Worm (Caenorhabditis elegans): ENCODE results near the gene cav-1.

DNA sequence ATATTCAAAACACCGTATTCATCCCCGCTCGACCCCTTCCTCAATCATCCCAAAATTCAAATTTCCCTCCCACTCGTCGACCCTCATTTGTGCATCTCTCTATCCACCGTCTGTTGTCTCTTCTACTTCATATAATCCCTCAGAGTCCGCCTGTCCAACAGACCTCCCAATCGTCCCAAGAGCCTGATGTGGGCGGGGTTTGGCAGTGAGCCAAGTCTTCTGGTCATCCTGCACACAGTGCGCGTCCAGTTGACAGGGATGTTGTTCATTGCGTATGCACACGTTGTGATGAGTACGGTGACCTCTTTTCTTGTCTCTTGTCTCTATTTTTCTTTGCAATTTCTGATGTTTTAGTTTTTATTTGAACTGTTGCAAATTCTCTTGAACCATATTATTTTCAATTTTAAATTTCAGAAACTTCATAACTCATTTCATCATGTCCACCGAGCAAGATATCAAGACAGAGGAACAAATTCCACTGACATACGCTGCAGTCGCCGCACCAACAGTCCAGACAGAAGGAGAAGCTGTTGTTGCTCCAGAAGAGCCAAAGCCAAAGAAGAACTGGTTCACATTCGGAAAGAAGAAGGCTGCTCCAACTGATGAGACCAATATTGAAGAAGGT is at the start of gene cav-1:
- TF ChIP-seq ama-1 (optimal IDR thresholded peaks at IDR 0.05) = peak; percentile 97
- no peak for TF ChIP-seq flt-1 (GFP tag; IDR thresholded peaks at IDR 0.05)
- peak; percentile 22 for TF ChIP-seq hmg-4 (GFP tag; optimal IDR thresholded peaks at IDR 0.05)
- no peak for TF ChIP-seq hnd-1 (tag; optimal IDR thresholded peaks at IDR 0.05)
